Worm (Caenorhabditis elegans) whole organism, late embryonic: ENCODE results near the gene F28C10.3.

ENCODE experiments used
- C08G9.2 ChIP-seq: sonication (generic microtip); optimal IDR thresholded peaks from 2 replicates; lab custom pipeline; 2016; ENCODE audit warnings: mild to moderate bottlenecking, missing genetic modification characterization, moderate library complexity, missing compliant biosample characterization
- K02D7.2 ChIP-seq: sonication (generic microtip); optimal IDR thresholded peaks from 2 replicates; lab custom pipeline; 2017; ENCODE audit warnings: mild to moderate bottlenecking, missing genetic modification characterization, missing compliant biosample characterization
- ahr-1 ChIP-seq: sonication (generic microtip); optimal IDR thresholded peaks from 2 replicates; lab custom pipeline; 2016; ENCODE audit warnings: missing genetic modification characterization, missing compliant biosample characterization
- ceh-14 ChIP-seq: sonication (generic microtip); optimal IDR thresholded peaks from 2 replicates; lab custom pipeline; 2016; ENCODE audit warnings: missing genotype, missing genetic modification characterization, missing compliant biosample characterization
- ceh-18 ChIP-seq: sonication (generic microtip); optimal IDR thresholded peaks from 2 replicates; lab custom pipeline; 2016; ENCODE audit warnings: missing genetic modification characterization, missing compliant biosample characterization
- ceh-22 ChIP-seq: sonication (generic microtip); optimal IDR thresholded peaks from 2 replicates; lab custom pipeline; 2017; ENCODE audit warnings: missing biosample characterization, missing genetic modification characterization
- ceh-30 ChIP-seq: fragments of 150-350 bp; optimal IDR thresholded peaks from 2 replicates; lab custom pipeline; 2014; ENCODE audit warnings: missing biosample characterization, missing genetic modification characterization
- ceh-34 ChIP-seq: sonication (generic microtip); optimal IDR thresholded peaks from 2 replicates; lab custom pipeline; 2016; ENCODE audit warnings: mild to moderate bottlenecking, missing genetic modification characterization, missing compliant biosample characterization
- ceh-45 ChIP-seq: fragments of 200-800 bp; sonication (Bioruptor generic); IDR thresholded peaks from 2 replicates; pipeline ENCODE4 v1.3.6; 2022; ENCODE audit warnings: missing genetic modification reagents, missing genetic modification characterization, missing compliant biosample characterization
- ceh-9 ChIP-seq: sonication (generic microtip); optimal IDR thresholded peaks from 2 replicates; lab custom pipeline; 2016; ENCODE audit warnings: mild to moderate bottlenecking, missing genetic modification characterization, inconsistent platforms, missing compliant biosample characterization
- che-1 ChIP-seq: sonication (generic microtip); optimal IDR thresholded peaks from 2 replicates; lab custom pipeline; 2016; ENCODE audit warnings: mild to moderate bottlenecking, missing genetic modification characterization, missing compliant biosample characterization
- dve-1 ChIP-seq: sonication (generic microtip); optimal IDR thresholded peaks from 2 replicates; lab custom pipeline; 2017; ENCODE audit warnings: antibody characterized with exemption, mild to moderate bottlenecking, missing genetic modification characterization, missing compliant biosample characterization
- elt-2 ChIP-seq: sonication (generic microtip); optimal IDR thresholded peaks from 2 replicates; lab custom pipeline; 2016; ENCODE audit warnings: missing genetic modification reagents, missing genetic modification characterization, missing compliant biosample characterization
- ets-4 ChIP-seq: sonication (generic microtip); optimal IDR thresholded peaks from 2 replicates; lab custom pipeline; 2016; ENCODE audit warnings: missing genetic modification characterization, missing compliant biosample characterization
- fkh-6 ChIP-seq: sonication (generic microtip); optimal IDR thresholded peaks from 2 replicates; lab custom pipeline; 2016; ENCODE audit warnings: missing genetic modification characterization, missing compliant biosample characterization
- hlh-13 ChIP-seq: fragments of 200-800 bp; sonication (Bioruptor generic); optimal IDR thresholded peaks from 2 replicates; lab custom pipeline; 2018; ENCODE audit warnings: mild to moderate bottlenecking, missing genetic modification characterization, missing compliant biosample characterization
- hlh-15 ChIP-seq: sonication (generic microtip); optimal IDR thresholded peaks from 2 replicates; lab custom pipeline; 2016; ENCODE audit warnings: missing genetic modification characterization, missing compliant biosample characterization
- lim-6 ChIP-seq: sonication (generic microtip); optimal IDR thresholded peaks from 2 replicates; lab custom pipeline; 2016; ENCODE audit warnings: missing genetic modification characterization, missing compliant biosample characterization
- lin-11 ChIP-seq: fragments of 200-800 bp; sonication (Bioruptor generic); optimal IDR thresholded peaks from 2 replicates; lab custom pipeline; 2018; ENCODE audit warnings: mild to moderate bottlenecking, missing genetic modification characterization, missing compliant biosample characterization
- madf-2 ChIP-seq: sonication (generic microtip); optimal IDR thresholded peaks from 2 replicates; lab custom pipeline; 2017; ENCODE audit warnings: missing genetic modification characterization, missing compliant biosample characterization
- mec-3 ChIP-seq: sonication (generic microtip); optimal IDR thresholded peaks from 2 replicates; lab custom pipeline; 2016; ENCODE audit warnings: borderline replicate concordance, missing genetic modification characterization, missing compliant biosample characterization
- nfya-1 ChIP-seq: sonication (generic microtip); optimal IDR thresholded peaks from 2 replicates; lab custom pipeline; 2017; ENCODE audit warnings: missing genetic modification characterization, mild to moderate bottlenecking, missing compliant biosample characterization, antibody characterized with exemption, moderate library complexity
- nhr-11 ChIP-seq: fragments of 150-350 bp; optimal IDR thresholded peaks from 2 replicates; lab custom pipeline; 2014; ENCODE audit warnings: missing biosample characterization, missing genetic modification characterization
- nhr-232 ChIP-seq: sonication (generic microtip); optimal IDR thresholded peaks from 2 replicates; lab custom pipeline; 2016; ENCODE audit warnings: missing genetic modification characterization, missing compliant biosample characterization
- npax-4 ChIP-seq: sonication (generic microtip); optimal IDR thresholded peaks from 2 replicates; lab custom pipeline; 2016; ENCODE audit warnings: missing genetic modification characterization, missing compliant biosample characterization
- pag-3 ChIP-seq: sonication (generic microtip); optimal IDR thresholded peaks from 2 replicates; lab custom pipeline; 2016; ENCODE audit warnings: missing compliant biosample characterization, missing genetic modification characterization, borderline replicate concordance
- pat-9 ChIP-seq: fragments of 200-800 bp; sonication (Bioruptor generic); optimal IDR thresholded peaks from 2 replicates; lab custom pipeline; 2018; ENCODE audit warnings: mild to moderate bottlenecking, missing genetic modification characterization, moderate library complexity, missing compliant biosample characterization
- pax-1 ChIP-seq: fragments of 150-350 bp; optimal IDR thresholded peaks from 2 replicates; lab custom pipeline; 2014; ENCODE audit warnings: missing biosample characterization, missing genetic modification characterization
- pha-2 ChIP-seq: sonication (generic microtip); optimal IDR thresholded peaks from 2 replicates; lab custom pipeline; 2017; ENCODE audit warnings: mild to moderate bottlenecking, missing genetic modification characterization, missing compliant biosample characterization
- pha-4 ChIP-seq: fragments of 150-350 bp; optimal IDR thresholded peaks from 2 replicates; lab custom pipeline; 2018; ENCODE audit warnings: missing biosample characterization, missing genetic modification reagents, missing genetic modification characterization
- pqm-1 ChIP-seq: sonication (generic microtip); optimal IDR thresholded peaks from 2 replicates; lab custom pipeline; 2016; ENCODE audit warnings: missing genetic modification characterization, missing compliant biosample characterization
- sox-4 ChIP-seq: sonication (generic microtip); optimal IDR thresholded peaks from 2 replicates; lab custom pipeline; 2017; ENCODE audit warnings: mild to moderate bottlenecking, missing genetic modification characterization, inconsistent platforms, missing compliant biosample characterization
- tbx-7 ChIP-seq: sonication (generic microtip); optimal IDR thresholded peaks from 2 replicates; lab custom pipeline; 2016; ENCODE audit warnings: missing genotype, missing genetic modification characterization, missing compliant biosample characterization
- ttx-3 ChIP-seq: sonication (generic microtip); optimal IDR thresholded peaks from 2 replicates; lab custom pipeline; 2016; ENCODE audit warnings: missing genetic modification reagents, missing genetic modification characterization, missing compliant biosample characterization
- unc-3 ChIP-seq, 2 experiments: fragments of 200-800 bp in 1 of 2; sonication (Bioruptor generic) in 1 of 2; sonication (generic microtip) in 1 of 2; conservative IDR thresholded peaks in 1 of 2; optimal IDR thresholded peaks in 1 of 2; 2 replicates each; pipeline versions ENCODE4 v1.3.6 to Lab custom; 2016 to 2022; ENCODE audit warnings: missing compliant biosample characterization in 2 of 2, missing genetic modification characterization in 2 of 2, missing genetic modification reagents in 1 of 2
- zip-5 ChIP-seq: sonication (generic microtip); optimal IDR thresholded peaks from 2 replicates; lab custom pipeline; 2016; ENCODE audit warnings: missing genetic modification characterization, missing compliant biosample characterization

F28C10.3 gene

ce11 chrX:536365-536764 lies 737 bp upstream of the F28C10.3 start:
- no peak for TF ChIP-seq sox-4 (tag; lab: Kevin White, UChicago)
- TF ChIP-seq ceh-9 (tag; lab: Kevin White, UChicago) = no peak
- no peak for TF ChIP-seq elt-2 (tag; lab: Kevin White, UChicago)
- no peak for TF ChIP-seq nfya-1 (tag; lab: Kevin White, UChicago)
- TF ChIP-seq lin-11 = no peak
- no peak for TF ChIP-seq lim-6 (tag; lab: Kevin White, UChicago)
- no peak for TF ChIP-seq madf-2
- no peak for TF ChIP-seq pqm-1 (tag; lab: Kevin White, UChicago)
- TF ChIP-seq unc-3 (GFP tag; conservative IDR thresholded peaks at IDR 0.05; lab: Robert Waterston, UW) = no peak
- TF ChIP-seq unc-3 (tag; optimal IDR thresholded peaks at IDR 0.05; lab: Kevin White, UChicago) = no peak
- TF ChIP-seq pax-1 (tag; lab: Kevin White, UChicago) = no peak
- no peak for TF ChIP-seq nhr-232
- TF ChIP-seq ceh-18 (tag; lab: Kevin White, UChicago) = no peak
- TF ChIP-seq pat-9 (tag; lab: Kevin White, UChicago) = no peak
- TF ChIP-seq zip-5 = no peak
- TF ChIP-seq pha-4 = no peak
- TF ChIP-seq pha-2 (tag; lab: Kevin White, UChicago) = no peak
- TF ChIP-seq fkh-6 = no peak
- no peak for TF ChIP-seq che-1 (tag; lab: Kevin White, UChicago)
- TF ChIP-seq ceh-14 (tag; lab: Kevin White, UChicago) = no peak

DNA sequence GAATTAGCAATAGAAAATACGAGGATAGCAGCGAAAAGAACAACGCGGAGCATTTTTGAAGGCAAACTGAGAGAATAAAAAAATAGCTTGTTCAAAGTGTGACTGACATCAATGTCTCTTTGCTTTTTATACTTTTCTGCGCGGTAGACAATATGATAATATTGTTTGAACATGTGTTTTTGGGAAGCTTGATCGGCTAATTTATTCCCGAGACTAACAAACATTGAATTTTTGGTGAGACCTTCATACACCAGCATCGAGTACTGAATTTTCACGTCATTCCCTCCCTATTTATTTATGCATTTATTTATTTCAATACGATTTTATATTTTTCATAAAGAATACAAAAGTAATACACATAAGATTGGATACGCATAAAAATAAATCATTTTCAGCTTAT lies 4.7 kb downstream of the F28C10.3 start, which contains the start of gene B0310.6:
Gene B0310.6 (minus strand): TSS at position 101 of the 400 bp plus-strand sequence.
- TF ChIP-seq zip-5 (no peak), ceh-9 (tag; lab: Kevin White, UChicago) (no peak), dve-1 (tag; lab: Kevin White, UChicago) (no peak), tbx-7 (tag; lab: Kevin White, UChicago) (no peak)
- TF ChIP-seq, all 69 proteins: peak for 0

DNA sequence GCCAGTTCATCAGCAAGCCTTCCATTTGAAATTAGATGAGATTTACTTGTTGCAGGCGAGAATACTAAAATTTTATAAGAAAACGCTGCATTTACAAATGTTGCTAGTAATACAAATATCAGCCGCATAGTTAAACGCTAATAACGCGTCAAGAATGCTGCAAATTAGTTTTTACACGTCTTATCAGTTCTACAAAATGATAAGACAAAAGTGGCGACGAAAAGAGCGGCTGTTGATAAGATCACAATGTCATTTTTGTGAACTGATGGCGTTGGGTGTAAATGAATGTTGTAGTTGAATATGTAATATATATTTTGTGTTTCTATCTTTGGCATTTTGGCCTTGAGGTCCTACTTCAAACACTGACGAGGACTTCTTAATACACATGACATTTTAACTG lies 5.6 kb downstream of the F28C10.3 start, which contains the start of gene ugt-46:
Gene ugt-46 (minus strand): TSS at position 279 of the 400 bp plus-strand sequence.
- TF ChIP-seq C08G9.2 (tag; lab: Kevin White, UChicago) = no peak
- TF ChIP-seq elt-2 (tag; lab: Kevin White, UChicago) = peak; percentile 98
- TF ChIP-seq, all 69 proteins: peak for 1

- TF ChIP-seq ceh-45 (GFP tag; lab: Robert Waterston, UW) = no peak
- TF ChIP-seq nhr-11 (tag; lab: Kevin White, UChicago) = no peak
- no peak for TF ChIP-seq ttx-3 (tag; lab: Kevin White, UChicago)
- no peak for TF ChIP-seq pax-1 (tag; lab: Kevin White, UChicago)
- no peak for TF ChIP-seq ceh-22
- TF ChIP-seq ets-4 (tag; lab: Kevin White, UChicago) = no peak
- no peak for TF ChIP-seq elt-2 (tag; lab: Kevin White, UChicago)
Observed at ce11 chrX:529386-529785, 6.2 kb downstream of the F28C10.3 start.

DNA sequence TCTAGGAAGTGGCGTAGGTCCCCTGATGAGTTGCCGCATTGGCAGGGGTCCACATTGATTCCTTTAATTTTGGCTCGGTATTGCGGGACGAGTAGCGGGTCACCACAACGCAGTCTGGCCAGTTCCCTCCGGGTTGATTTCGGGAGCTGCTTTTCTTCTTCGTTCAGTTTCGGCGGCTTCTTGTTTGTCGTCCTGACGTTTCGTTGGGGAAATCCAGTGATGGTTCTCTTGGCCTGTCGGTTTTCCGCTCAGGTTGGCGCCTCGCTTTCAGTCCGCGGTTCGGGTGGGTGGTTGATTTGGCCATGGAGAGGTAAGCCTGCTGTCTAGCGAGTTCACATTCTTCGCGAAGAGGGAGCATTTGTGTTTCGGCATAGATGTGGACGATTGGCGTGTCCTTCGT lies 6.9 kb downstream of the F28C10.3 start:
- TF ChIP-seq npax-4 (tag; lab: Kevin White, UChicago) (no peak), ahr-1 (tag; lab: Kevin White, UChicago) (no peak), ceh-30 (no peak), pha-2 (tag; lab: Kevin White, UChicago) (no peak), mec-3 (tag; lab: Kevin White, UChicago) (no peak), hlh-15 (tag; lab: Kevin White, UChicago) (no peak), pag-3 (tag; lab: Kevin White, UChicago) (no peak), nfya-1 (tag; lab: Kevin White, UChicago) (no peak), nhr-11 (tag; lab: Kevin White, UChicago) (no peak), hlh-13 (GFP tag; lab: Kevin White, UChicago) (no peak), ceh-34 (tag; lab: Kevin White, UChicago) (no peak), zip-5 (no peak), ceh-18 (tag; lab: Kevin White, UChicago) (no peak), K02D7.2 (tag; lab: Kevin White, UChicago) (no peak)
